Worm (Caenorhabditis elegans): ENCODE data around the gene R05H5.4.

ce11 chrII:10182634-10183033 lies 17.2 kb downstream of the R05H5.4 start, which contains the start of gene srd-1:
- TF ChIP-seq zag-1 (tag; optimal IDR thresholded peaks at IDR 0.05) (no peak), fkh-8 (tag; optimal IDR thresholded peaks at IDR 0.05) (no peak), pqm-1 (tag; optimal IDR thresholded peaks at IDR 0.05) (no peak), hpl-2 (GFP tag; optimal IDR thresholded peaks at IDR 0.05) (no peak), ama-1 (optimal IDR thresholded peaks at IDR 0.05) (no peak), nhr-11 (tag; optimal IDR thresholded peaks at IDR 0.05) (no peak), zip-4 (GFP tag; optimal IDR thresholded peaks at IDR 0.05) (no peak), nhr-237 (tag; optimal IDR thresholded peaks at IDR 0.05) (no peak), sptf-1 (tag; optimal IDR thresholded peaks at IDR 0.05) (no peak), nhr-28 (tag; optimal IDR thresholded peaks at IDR 0.05) (no peak)
